Worm (Caenorhabditis elegans) whole organism, L4 larva: ENCODE data around the gene clp-10.
A peak's percentile ranks its signal among the peaks of the same experiment; 100 is the strongest.

Experiments
- R02D3.7 ChIP-seq: fragments of 150-350 bp; sonication (generic microtip); optimal IDR thresholded peaks from 3 replicates; lab custom pipeline; 2014; ENCODE audit warnings: missing biosample characterization, missing genetic modification characterization
- ceh-62 ChIP-seq: sonication (generic microtip); optimal IDR thresholded peaks from 2 replicates; lab custom pipeline; 2017; ENCODE audit warnings: missing biosample characterization, missing genetic modification characterization
- daf-16 ChIP-seq, 3 experiments: sonication (generic microtip); optimal IDR thresholded peaks; 2 replicates each; lab custom pipeline; 2016 to 2017; ENCODE audit warnings: missing genetic modification characterization in 3 of 3, missing genetic modification reagents in 3 of 3, mild to moderate bottlenecking in 2 of 3, missing compliant biosample characterization in 2 of 3, missing biosample characterization in 1 of 3, moderate library complexity in 1 of 3
- dpl-1 ChIP-seq: fragments of 150-350 bp; optimal IDR thresholded peaks from 2 replicates; lab custom pipeline; 2014; ENCODE audit warnings: missing biosample characterization, missing genetic modification reagents, missing genetic modification characterization
- dve-1 ChIP-seq: sonication (generic microtip); optimal IDR thresholded peaks from 2 replicates; lab custom pipeline; 2017; ENCODE audit warnings: antibody characterized with exemption, mild to moderate bottlenecking, missing genetic modification characterization, missing compliant biosample characterization; ENCODE audit not compliant: insufficient read depth
- lsy-2 ChIP-seq, 2 experiments: fragments of 150-350 bp in 1 of 2; sonication (generic microtip) in 1 of 2; optimal IDR thresholded peaks; 2 replicates each; lab custom pipeline; 2014 to 2017; ENCODE audit warnings: missing biosample characterization in 2 of 2, missing genetic modification characterization in 2 of 2
- mxl-3 ChIP-seq: fragments of 200-800 bp; sonication (Bioruptor generic); optimal IDR thresholded peaks from 2 replicates; lab custom pipeline; 2018; ENCODE audit warnings: mild to moderate bottlenecking, missing genetic modification characterization, missing compliant biosample characterization
- nhr-28 ChIP-seq: fragments of 150-350 bp; optimal IDR thresholded peaks from 2 replicates; lab custom pipeline; 2014; ENCODE audit warnings: missing biosample characterization, missing genetic modification characterization
- nhr-41 ChIP-seq: fragments of 200-800 bp; sonication (Bioruptor generic); IDR thresholded peaks from 2 replicates; pipeline ENCODE4 v1.3.6; 2022; ENCODE audit warnings: missing genetic modification reagents, missing genetic modification characterization, missing compliant biosample characterization
- nhr-77 ChIP-seq: fragments of 150-350 bp; optimal IDR thresholded peaks from 2 replicates; lab custom pipeline; 2014; ENCODE audit warnings: missing biosample characterization, missing genetic modification characterization
- pqm-1 ChIP-seq: sonication (generic microtip); optimal IDR thresholded peaks from 2 replicates; lab custom pipeline; 2017; ENCODE audit warnings: missing biosample characterization, missing genetic modification characterization
- ztf-11 ChIP-seq: fragments of 150-350 bp; optimal IDR thresholded peaks from 2 replicates; lab custom pipeline; 2014; ENCODE audit warnings: missing biosample characterization, missing genetic modification characterization

Gene clp-10

ce11 chrIII:14175-14574, 23.8 kb downstream of the clp-10 start:
- TF ChIP-seq R02D3.7 (tag; lab: Kevin White, UChicago) (no peak), pqm-1 (tag; lab: Kevin White, UChicago) (no peak), lsy-2 (tag; optimal IDR thresholded peaks at IDR 0.05; lab: Kevin White, UChicago) (no peak), ztf-11 (tag; lab: Kevin White, UChicago) (no peak), mxl-3 (GFP tag; lab: Kevin White, UChicago) (no peak)

- TF ChIP-seq dve-1 (tag; lab: Kevin White, UChicago) (peak; percentile 20), nhr-77 (tag; lab: Kevin White, UChicago) (peak; percentile 27), ceh-62 (no peak), dpl-1 (GFP tag; lab: Kevin White, UChicago) (no peak), nhr-28 (tag; lab: Kevin White, UChicago) (peak; percentile 64), pqm-1 (tag; lab: Kevin White, UChicago) (peak; percentile 73), nhr-41 (GFP tag; lab: Robert Waterston, UW) (no peak), daf-16 (GFP tag; optimal IDR thresholded peaks at IDR 0.05; lab: Kevin White, UChicago) (no peak), daf-16 (tag; optimal IDR thresholded peaks at IDR 0.05; lab: Kevin White, UChicago) (peak; percentile 60)
These were observed 35.1 kb downstream of the clp-10 start, which contains the start of the genes fbxa-6, cTel54X.2 and npr-30 for ce11 chrIII:2919-3371. Gene fbxa-6 (minus strand): TSS chrIII:3097. Gene cTel54X.2 (plus strand): TSS chrIII:3278. Gene npr-30 (plus strand): TSS chrIII:3321.
